Worm (Caenorhabditis elegans): ENCODE data around the gene tag-297.

The tag-297 gene

DNA sequence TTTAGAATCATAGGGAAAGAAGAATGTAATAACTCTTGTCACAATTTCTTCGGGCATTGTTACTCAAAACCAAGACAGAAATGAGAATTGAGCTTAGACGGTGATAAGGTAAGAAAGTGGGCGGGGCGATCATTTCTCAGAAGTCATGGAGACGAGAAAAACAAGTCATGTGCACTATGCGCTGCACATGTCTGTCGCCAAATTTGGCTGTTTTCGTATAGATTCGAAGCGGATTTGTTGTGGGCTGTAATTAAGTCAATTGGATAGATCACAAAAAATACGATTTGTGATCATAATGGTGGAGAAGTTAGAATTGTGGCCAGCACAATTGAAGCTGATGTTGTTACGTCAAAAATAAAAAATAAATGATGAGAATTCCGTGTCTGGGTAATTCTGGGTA lies 35.7 kb upstream of the tag-297 start, which contains the start of gene C01G12.7:
Gene C01G12.7, minus strand, starts transcription at position 195 of the 400 bp plus-strand sequence.
- TF ChIP-seq pes-1 (GFP tag; IDR thresholded peaks at IDR 0.05) = no peak
- TF ChIP-seq hmbx-1 (tag; optimal IDR thresholded peaks at IDR 0.05) = no peak
- no peak for TF ChIP-seq B0310.2 (tag; optimal IDR thresholded peaks at IDR 0.05)
- TF ChIP-seq hmg-4 (GFP tag; optimal IDR thresholded peaks at IDR 0.05) = no peak
- no peak for TF ChIP-seq tbx-37 (GFP tag; conservative IDR thresholded peaks at IDR 0.05)
- TF ChIP-seq flt-1 (GFP tag; IDR thresholded peaks at IDR 0.05) = no peak
- TF ChIP-seq tra-4 (tag; optimal IDR thresholded peaks at IDR 0.05) = no peak
- no peak for TF ChIP-seq ets-7 (tag; optimal IDR thresholded peaks at IDR 0.05)
- TF ChIP-seq F13C5.2 (tag; optimal IDR thresholded peaks at IDR 0.05) = no peak
- no peak for TF ChIP-seq ama-1 (optimal IDR thresholded peaks at IDR 0.05)
- TF ChIP-seq hnd-1 (tag; optimal IDR thresholded peaks at IDR 0.05) = no peak

- no peak for TF ChIP-seq hnd-1 (tag; optimal IDR thresholded peaks at IDR 0.05)
- no peak for TF ChIP-seq tra-4 (tag; optimal IDR thresholded peaks at IDR 0.05)
- no peak for TF ChIP-seq hmbx-1 (tag; optimal IDR thresholded peaks at IDR 0.05)
- TF ChIP-seq F13C5.2 (tag; optimal IDR thresholded peaks at IDR 0.05) = no peak
- TF ChIP-seq hmg-4 (GFP tag; optimal IDR thresholded peaks at IDR 0.05) = no peak
- no peak for TF ChIP-seq sea-1 (GFP tag; conservative IDR thresholded peaks at IDR 0.05)
- no peak for TF ChIP-seq ama-1 (optimal IDR thresholded peaks at IDR 0.05)
- TF ChIP-seq ceh-36 (tag; optimal IDR thresholded peaks at IDR 0.05) = no peak
- no peak for TF ChIP-seq tbx-37 (GFP tag; conservative IDR thresholded peaks at IDR 0.05)
- no peak for TF ChIP-seq scrt-1 (GFP tag; IDR thresholded peaks at IDR 0.05)
- no peak for TF ChIP-seq aly-1 (tag; optimal IDR thresholded peaks at IDR 0.05)
- no peak for TF ChIP-seq tbx-11 (GFP tag; IDR thresholded peaks at IDR 0.05)
- TF ChIP-seq ets-7 (tag; optimal IDR thresholded peaks at IDR 0.05) = no peak
- TF ChIP-seq B0310.2 (tag; optimal IDR thresholded peaks at IDR 0.05) = no peak
- TF ChIP-seq pes-1 (GFP tag; IDR thresholded peaks at IDR 0.05) = no peak
- TF ChIP-seq flt-1 (GFP tag; IDR thresholded peaks at IDR 0.05) = no peak
- TF ChIP-seq ceh-13 (GFP tag; optimal IDR thresholded peaks at IDR 0.05) = no peak
These were observed 34.8 kb upstream of the tag-297 start for ce11 chrII:14592629-14593028.

DNA sequence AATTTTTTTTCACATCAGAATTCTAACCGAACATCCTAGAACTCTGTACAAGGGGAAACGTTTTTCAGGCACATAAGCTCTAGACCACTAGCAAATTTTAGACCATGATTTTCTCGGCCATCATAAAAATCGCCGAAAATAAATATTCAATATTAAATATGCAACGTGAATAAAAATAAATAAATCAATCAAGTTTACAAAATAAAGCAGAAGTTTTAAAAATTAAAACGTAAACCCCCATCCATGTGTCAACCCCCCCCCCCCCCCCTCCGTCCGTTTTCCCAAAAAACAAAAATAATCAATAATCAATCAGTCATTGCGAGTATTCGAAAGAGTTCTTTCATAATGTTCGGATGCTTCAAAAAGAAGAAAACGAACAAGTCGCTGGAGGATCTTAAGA lies 34.1 kb upstream of the tag-297 start, which contains the start of gene catp-4:
Gene catp-4, plus strand, starts transcription at position 301 of the 400 bp plus-strand sequence.
- no peak for TF ChIP-seq ceh-36 (tag; optimal IDR thresholded peaks at IDR 0.05)
- TF ChIP-seq hmg-4 (GFP tag; optimal IDR thresholded peaks at IDR 0.05) = no peak
- TF ChIP-seq ets-7 (tag; optimal IDR thresholded peaks at IDR 0.05) = no peak
- no peak for TF ChIP-seq aly-1 (tag; optimal IDR thresholded peaks at IDR 0.05)
- no peak for TF ChIP-seq flt-1 (GFP tag; IDR thresholded peaks at IDR 0.05)
- TF ChIP-seq tra-4 (tag; optimal IDR thresholded peaks at IDR 0.05) = no peak
- no peak for TF ChIP-seq hmbx-1 (tag; optimal IDR thresholded peaks at IDR 0.05)
- TF ChIP-seq hnd-1 (tag; optimal IDR thresholded peaks at IDR 0.05) = no peak
- no peak for TF ChIP-seq B0310.2 (tag; optimal IDR thresholded peaks at IDR 0.05)
- no peak for TF ChIP-seq tbx-11 (GFP tag; IDR thresholded peaks at IDR 0.05)
- no peak for TF ChIP-seq F13C5.2 (tag; optimal IDR thresholded peaks at IDR 0.05)
- TF ChIP-seq tbx-37 (GFP tag; conservative IDR thresholded peaks at IDR 0.05) = no peak
- TF ChIP-seq sea-1 (GFP tag; conservative IDR thresholded peaks at IDR 0.05) = no peak

DNA sequence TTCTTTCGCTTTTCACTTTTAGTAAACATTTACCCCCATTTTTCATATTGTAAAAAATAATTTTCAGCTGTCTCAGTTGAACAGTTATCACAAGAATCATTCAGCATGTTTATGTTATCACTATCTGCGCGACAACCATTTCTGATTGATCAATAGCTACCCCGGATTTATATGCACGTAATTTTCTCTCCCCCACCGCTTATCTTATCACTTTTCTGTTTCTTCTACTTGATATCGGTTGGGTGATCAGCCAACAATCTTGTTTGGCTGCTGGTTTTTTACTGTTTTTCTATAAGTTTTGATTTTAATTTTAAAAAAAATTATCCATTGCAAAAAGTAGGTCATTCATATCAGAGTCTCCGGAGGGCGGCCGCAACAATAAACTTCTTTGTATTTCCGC lies 29.6 kb upstream of the tag-297 start:
- TF ChIP-seq ceh-36 (tag; optimal IDR thresholded peaks at IDR 0.05) (no peak), ets-7 (tag; optimal IDR thresholded peaks at IDR 0.05) (no peak), scrt-1 (GFP tag; IDR thresholded peaks at IDR 0.05) (no peak), sea-1 (GFP tag; conservative IDR thresholded peaks at IDR 0.05) (no peak), hnd-1 (tag; optimal IDR thresholded peaks at IDR 0.05) (no peak)

ce11 chrII:14598367-14598766 lies 29.1 kb upstream of the tag-297 start:
- TF ChIP-seq flt-1 (GFP tag; IDR thresholded peaks at IDR 0.05) (no peak), ceh-36 (tag; optimal IDR thresholded peaks at IDR 0.05) (no peak), F13C5.2 (tag; optimal IDR thresholded peaks at IDR 0.05) (no peak), sea-1 (GFP tag; conservative IDR thresholded peaks at IDR 0.05) (no peak), B0310.2 (tag; optimal IDR thresholded peaks at IDR 0.05) (no peak), tra-4 (tag; optimal IDR thresholded peaks at IDR 0.05) (no peak), ama-1 (optimal IDR thresholded peaks at IDR 0.05) (no peak), tbx-37 (GFP tag; conservative IDR thresholded peaks at IDR 0.05) (no peak), tbx-11 (GFP tag; IDR thresholded peaks at IDR 0.05) (no peak), aly-1 (tag; optimal IDR thresholded peaks at IDR 0.05) (no peak), scrt-1 (GFP tag; IDR thresholded peaks at IDR 0.05) (no peak), ceh-13 (GFP tag; optimal IDR thresholded peaks at IDR 0.05) (no peak), ets-7 (tag; optimal IDR thresholded peaks at IDR 0.05) (no peak), hmbx-1 (tag; optimal IDR thresholded peaks at IDR 0.05) (no peak), hmg-4 (GFP tag; optimal IDR thresholded peaks at IDR 0.05) (no peak), hnd-1 (tag; optimal IDR thresholded peaks at IDR 0.05) (no peak)

ce11 chrII:14599284-14599862 lies 28.1 kb upstream of the tag-297 start:
- no peak for TF ChIP-seq tra-4 (tag; optimal IDR thresholded peaks at IDR 0.05)

- TF ChIP-seq ceh-36 (tag; optimal IDR thresholded peaks at IDR 0.05) (no peak), scrt-1 (GFP tag; IDR thresholded peaks at IDR 0.05) (no peak), hmg-4 (GFP tag; optimal IDR thresholded peaks at IDR 0.05) (no peak), flt-1 (GFP tag; IDR thresholded peaks at IDR 0.05) (no peak), F13C5.2 (tag; optimal IDR thresholded peaks at IDR 0.05) (no peak), aly-1 (tag; optimal IDR thresholded peaks at IDR 0.05) (no peak), ceh-13 (GFP tag; optimal IDR thresholded peaks at IDR 0.05) (no peak), pes-1 (GFP tag; IDR thresholded peaks at IDR 0.05) (no peak), ama-1 (optimal IDR thresholded peaks at IDR 0.05) (no peak), tra-4 (tag; optimal IDR thresholded peaks at IDR 0.05) (no peak)
These were observed 27.3 kb upstream of the tag-297 start for ce11 chrII:14599933-14600630.
